Worm (Caenorhabditis elegans) whole organism, young adult: ENCODE measurements around the gene trcs-1.

Experiments
- T07F8.4 ChIP-seq: sonication (generic microtip); optimal IDR thresholded peaks from 2 replicates; lab custom pipeline; 2016; ENCODE audit warnings: mild to moderate bottlenecking, missing genetic modification characterization, moderate library complexity, missing compliant biosample characterization
- ama-1 ChIP-seq, 3 experiments: fragments of 150-350 bp in 1 of 3; sonication (generic microtip) in 2 of 3; optimal IDR thresholded peaks; 2 replicates each; lab custom pipeline; 2014 to 2018; ENCODE audit warnings: missing biosample characterization in 2 of 3, missing genetic modification characterization in 2 of 3, missing genetic modification reagents in 2 of 3
- aptf-2 ChIP-seq: fragments of 200-800 bp; sonication (Bioruptor generic); conservative IDR thresholded peaks from 2 replicates; pipeline ENCODE4 v1.3.6; 2022; ENCODE audit warnings: missing genetic modification reagents, missing genetic modification characterization, missing compliant biosample characterization
- atf-7 ChIP-seq: sonication (generic microtip); optimal IDR thresholded peaks from 2 replicates; lab custom pipeline; 2017; ENCODE audit warnings: mild to moderate bottlenecking, missing genetic modification characterization, missing compliant biosample characterization
- nfyb-1 ChIP-seq: fragments of 200-800 bp; sonication (Bioruptor generic); IDR thresholded peaks from 2 replicates; pipeline ENCODE4 v1.3.6; 2022; ENCODE audit warnings: missing genetic modification reagents, missing genetic modification characterization, missing compliant biosample characterization
- snpc-1.3 ChIP-seq: sonication (generic microtip); optimal IDR thresholded peaks from 2 replicates; lab custom pipeline; 2017; ENCODE audit warnings: missing genetic modification characterization, mild to moderate bottlenecking, missing compliant biosample characterization, antibody characterized with exemption, moderate library complexity, missing genotype, missing genetic modification reagents; ENCODE audit not compliant: insufficient read depth
- tbx-9 ChIP-seq: sonication (generic microtip); optimal IDR thresholded peaks from 2 replicates; lab custom pipeline; 2016; ENCODE audit warnings: borderline replicate concordance, missing genetic modification characterization, inconsistent platforms, missing compliant biosample characterization

- TF ChIP-seq T07F8.4 (no peak), ama-1 (optimal IDR thresholded peaks at IDR 0.05; lab: Kevin White, UChicago) (no peak), ama-1 (GFP tag; optimal IDR thresholded peaks at IDR 0.05; lab: Kevin White, UChicago) (no peak), snpc-1.3 (no peak), aptf-2 (GFP tag; lab: Robert Waterston, UW) (no peak), nfyb-1 (GFP tag; lab: Robert Waterston, UW) (no peak), atf-7 (tag; lab: Kevin White, UChicago) (no peak), tbx-9 (tag; lab: Kevin White, UChicago) (no peak)
Measured at ce11 chrIV:9618015-9618414, 29.4 kb upstream of the trcs-1 start.
